Fruit fly (Drosophila melanogaster): ENCODE results near the gene mnb.

mnb gene

DNA sequence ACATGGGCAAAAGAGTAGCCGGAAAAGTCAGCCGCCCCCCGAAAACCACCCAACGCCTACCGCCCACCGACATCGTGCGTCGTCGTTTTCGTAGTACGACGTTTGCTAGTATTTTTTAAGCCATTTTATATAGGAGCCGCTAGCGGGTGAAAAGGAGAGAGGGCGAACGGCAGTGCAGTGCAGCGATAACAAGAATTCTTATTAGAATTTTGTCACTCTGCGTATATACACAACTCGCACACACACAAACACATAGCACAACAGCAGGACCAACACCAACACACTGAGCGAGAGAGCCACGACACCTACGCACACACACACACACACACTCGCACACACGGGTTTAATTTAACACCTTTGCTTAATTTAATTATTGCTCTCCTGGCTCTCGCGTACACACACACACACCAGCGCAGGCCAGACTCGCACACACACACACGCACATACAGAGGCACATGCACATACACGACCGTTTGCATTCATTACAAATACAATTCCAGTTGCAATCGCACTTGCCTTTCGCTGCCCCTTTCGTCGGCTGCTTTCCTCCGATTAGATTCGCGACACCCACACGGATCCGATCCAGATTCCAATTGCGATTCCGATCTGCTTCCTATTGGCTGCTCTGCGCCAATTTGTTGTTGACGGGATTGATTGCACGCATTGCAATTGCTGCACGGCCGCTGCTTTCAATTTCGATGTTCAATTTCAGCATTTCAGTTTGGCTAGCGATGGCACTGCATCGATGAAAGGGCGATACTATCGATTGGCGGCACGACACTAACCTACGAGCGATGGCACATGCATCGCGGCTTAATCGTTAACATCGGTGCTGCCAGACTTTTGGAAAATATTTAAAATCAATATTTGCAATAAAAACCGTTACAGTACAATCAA, 60.0 kb downstream of the mnb start, which contains the start of gene Socs16D (continued):
- TF ChIP-seq Atf6 (GFP tag; IDR thresholded peaks at IDR 0.05): no peak
- peak; percentile 35; the same call in 1 of the 2 replicates for TF ChIP-seq Ptx1 (GFP tag; IDR thresholded peaks at IDR 0.05)
- no peak for TF ChIP-seq E2f1 (GFP tag; IDR thresholded peaks at IDR 0.05)
- TF ChIP-seq dysf (GFP tag; IDR thresholded peaks at IDR 0.05): no peak
- TF ChIP-seq CG10959 (GFP tag; IDR thresholded peaks at IDR 0.05): no peak
- TF ChIP-seq nerfin-1 (tag; optimal IDR thresholded peaks at IDR 0.05): no peak
- peak; percentile 70 for TF ChIP-seq CG14710 (tag; optimal IDR thresholded peaks at IDR 0.05)
- TF ChIP-seq Hr3 (GFP tag; optimal IDR thresholded peaks at IDR 0.05): peak; percentile 7
- no peak for TF ChIP-seq Spps (tag; optimal IDR thresholded peaks at IDR 0.05)
- no peak for TF ChIP-seq CG16779 (GFP tag; IDR thresholded peaks at IDR 0.05)
- no peak for TF ChIP-seq yki (optimal IDR thresholded peaks at IDR 0.05)
- TF ChIP-seq CG12769 (tag; optimal IDR thresholded peaks at IDR 0.05): peak; percentile 28
- no peak for TF ChIP-seq Hr78 (GFP tag; optimal IDR thresholded peaks at IDR 0.05)
- TF ChIP-seq zfh1 (GFP tag; IDR thresholded peaks at IDR 0.05): peak; percentile 15; the same call in 1 of the 3 replicates
- TF ChIP-seq CG6683 (GFP tag; optimal IDR thresholded peaks at IDR 0.05): no peak
- TF ChIP-seq CG33557 (GFP tag; optimal IDR thresholded peaks at IDR 0.05): no peak
- TF ChIP-seq Sin3A (optimal IDR thresholded peaks at IDR 0.05): peak; percentile 68
- TF ChIP-seq CG10462 (GFP tag; optimal IDR thresholded peaks at IDR 0.05): peak; percentile 13
- TF ChIP-seq zf30C (GFP tag; optimal IDR thresholded peaks at IDR 0.05): peak; percentile 16
- TF ChIP-seq esg (GFP tag; conservative IDR thresholded peaks at IDR 0.05): no peak
- no peak for TF ChIP-seq CG5245 (GFP tag; optimal IDR thresholded peaks at IDR 0.05)
- peak; percentile 32 for TF ChIP-seq grau (tag; optimal IDR thresholded peaks at IDR 0.05)
- TF ChIP-seq CG1647 (GFP tag; optimal IDR thresholded peaks at IDR 0.05): no peak
- peak; percentile 94 for TF ChIP-seq CG14860 (GFP tag; IDR thresholded peaks at IDR 0.05; ENCODE audit: partially characterized antibody)
- no peak for TF ChIP-seq p53 (GFP tag; optimal IDR thresholded peaks at IDR 0.05)
- peak; percentile 52 for TF ChIP-seq HLHmδ (GFP tag; optimal IDR thresholded peaks at IDR 0.05)
- TF ChIP-seq CG17328 (GFP tag; IDR thresholded peaks at IDR 0.05): 0 out of 2 replicates have a peak, but pooled peaks have one; percentile 21
- no peak for TF ChIP-seq CG31388 (GFP tag; optimal IDR thresholded peaks at IDR 0.05)
- TF ChIP-seq ac (GFP tag; optimal IDR thresholded peaks at IDR 0.05): no peak
- no peak for TF ChIP-seq Xrp1 (GFP tag; IDR thresholded peaks at IDR 0.05)
- TF ChIP-seq pita (GFP tag; optimal IDR thresholded peaks at IDR 0.05): peak; percentile 13
- peak; percentile 35 for TF ChIP-seq maf-S (GFP tag; optimal IDR thresholded peaks at IDR 0.05)
- TF ChIP-seq Hr39 (optimal IDR thresholded peaks at IDR 0.05): no peak
- TF ChIP-seq sc (optimal IDR thresholded peaks at IDR 0.05): no peak
- no peak for TF ChIP-seq sc (GFP tag; optimal IDR thresholded peaks at IDR 0.05)
- peak; percentile 69 for TF ChIP-seq CoRest (tag; optimal IDR thresholded peaks at IDR 0.05)
- no peak for TF ChIP-seq CG16815 (GFP tag; optimal IDR thresholded peaks at IDR 0.05)
- TF ChIP-seq Ets97D (GFP tag; optimal IDR thresholded peaks at IDR 0.05): peak; percentile 88
- TF ChIP-seq CG13894 (tag; optimal IDR thresholded peaks at IDR 0.05): peak; percentile 44
- peak; percentile 57 to 59 for TF ChIP-seq dpn (GFP tag; optimal IDR thresholded peaks at IDR 0.05)
- TF ChIP-seq CG16813 (GFP tag; IDR thresholded peaks at IDR 0.05; ENCODE audit: partially characterized antibody): peak; percentile 98
- TF ChIP-seq wek (GFP tag; optimal IDR thresholded peaks at IDR 0.05): peak; percentile 5
- TF ChIP-seq en (GFP tag; optimal IDR thresholded peaks at IDR 0.05): no peak
- TF ChIP-seq CG12942 (GFP tag; optimal IDR thresholded peaks at IDR 0.05): peak; percentile 8
- no peak for TF ChIP-seq Asciz (GFP tag; optimal IDR thresholded peaks at IDR 0.05)
- no peak for TF ChIP-seq CG1529 (GFP tag; optimal IDR thresholded peaks at IDR 0.05)
- peak; percentile 75 for TF ChIP-seq Rfx (GFP tag; IDR thresholded peaks at IDR 0.05)
- TF ChIP-seq CG8944 (GFP tag; optimal IDR thresholded peaks at IDR 0.05): peak; percentile 5
- no peak for TF ChIP-seq CG4404 (GFP tag; IDR thresholded peaks at IDR 0.05)
- TF ChIP-seq rib (GFP tag; IDR thresholded peaks at IDR 0.05): 0 out of 2 replicates have a peak, but pooled peaks have one; percentile 58

Data from whole organism, embryonic.